Fruit fly (Drosophila melanogaster) whole organism, embryonic: ENCODE data around the gene CG14207.
A peak's percentile ranks its signal among the peaks of the same experiment; 100 is the strongest.

ENCODE experiments used
- BEAF-32 ChIP-seq: fragments of 200-800 bp; sonication (Bioruptor generic); optimal IDR thresholded peaks from 3 replicates; lab custom pipeline; 2017; ENCODE audit warnings: missing biosample characterization, missing genetic modification characterization, mild to moderate bottlenecking, moderate library complexity, missing genetic modification reagents
- Bdp1 ChIP-seq: fragments of 200-800 bp; sonication (Bioruptor generic); optimal IDR thresholded peaks from 3 replicates; lab custom pipeline; 2016; ENCODE audit warnings: missing biosample characterization, missing genetic modification characterization
- CG10321 ChIP-seq: fragments of 200-800 bp; sonication (Bioruptor generic); IDR thresholded peaks from 2 replicates; pipeline ENCODE4 v1.3.6; 2022; ENCODE audit warnings: missing biosample characterization, missing genetic modification characterization
- CG11504 ChIP-seq: fragments of 200-800 bp; sonication (Bioruptor generic); optimal IDR thresholded peaks from 3 replicates; lab custom pipeline; 2019; ENCODE audit warnings: missing biosample characterization, mild to moderate bottlenecking, missing genetic modification characterization, moderate library complexity
- CG12104 ChIP-seq: fragments of 200-800 bp; sonication (Bioruptor generic); optimal IDR thresholded peaks from 3 replicates; lab custom pipeline; 2016; ENCODE audit warnings: missing biosample characterization, missing genetic modification characterization
- CG12299 ChIP-seq: fragments of 200-800 bp; sonication (Bioruptor generic); optimal IDR thresholded peaks from 2 replicates; lab custom pipeline; 2018; ENCODE audit warnings: missing biosample characterization, mild to moderate bottlenecking, missing genetic modification characterization
- CG12942 ChIP-seq: fragments of 200-800 bp; sonication (Bioruptor generic); optimal IDR thresholded peaks from 3 replicates; lab custom pipeline; 2016; ENCODE audit warnings: missing biosample characterization, missing genetic modification characterization
- CG13424 ChIP-seq: fragments of 200-800 bp; sonication (Bioruptor generic); optimal IDR thresholded peaks from 2 replicates; lab custom pipeline; 2019; ENCODE audit warnings: missing biosample characterization, mild to moderate bottlenecking, missing genetic modification characterization, moderate library complexity
- CG14014 ChIP-seq: fragments of 200-800 bp; sonication (Bioruptor generic); IDR thresholded peaks from 2 replicates; pipeline ENCODE4 v1.3.6; 2022; ENCODE audit warnings: missing biosample characterization, missing genetic modification characterization
- CG14667 ChIP-seq: fragments of 200-800 bp; sonication (Bioruptor generic); IDR thresholded peaks from 2 replicates; pipeline ENCODE4 v1.3.6; 2022; ENCODE audit warnings: missing biosample characterization, missing genetic modification characterization
- CG2875 ChIP-seq: fragments of 200-800 bp; sonication (Bioruptor generic); optimal IDR thresholded peaks from 2 replicates; lab custom pipeline; 2017; ENCODE audit warnings: missing biosample characterization, mild to moderate bottlenecking, missing genetic modification characterization, missing genetic modification reagents
- CG2889 ChIP-seq: fragments of 200-800 bp; sonication (Bioruptor generic); IDR thresholded peaks from 3 replicates; pipeline ENCODE4 v1.3.6; 2022; ENCODE audit warnings: missing biosample characterization, missing genetic modification characterization
- CG3838 ChIP-seq: fragments of 200-800 bp; sonication (Bioruptor generic); optimal IDR thresholded peaks from 3 replicates; lab custom pipeline; 2016; ENCODE audit warnings: missing biosample characterization, missing genetic modification characterization
- CG43689 ChIP-seq: fragments of 200-800 bp; sonication (Bioruptor generic); IDR thresholded peaks from 2 replicates; pipeline ENCODE4 v1.3.6; 2022; ENCODE audit warnings: missing biosample characterization, missing genetic modification characterization
- CG4820 ChIP-seq: fragments of 200-800 bp; sonication (Bioruptor generic); optimal IDR thresholded peaks from 3 replicates; lab custom pipeline; 2016; ENCODE audit warnings: missing biosample characterization, missing genetic modification characterization
- CG6175 ChIP-seq: fragments of 200-800 bp; sonication (Bioruptor generic); IDR thresholded peaks from 3 replicates; pipeline ENCODE4 v1.3.6; 2022; ENCODE audit warnings: missing biosample characterization, missing genetic modification characterization
- CG6272 ChIP-seq: fragments of 200-800 bp; sonication (Bioruptor generic); IDR thresholded peaks from 2 replicates; pipeline ENCODE4 v1.3.6; 2022; ENCODE audit warnings: missing biosample characterization, missing genetic modification characterization
- CG6683 ChIP-seq: fragments of 200-800 bp; sonication (Bioruptor generic); optimal IDR thresholded peaks from 2 replicates; lab custom pipeline; 2017; ENCODE audit warnings: missing biosample characterization, mild to moderate bottlenecking, missing genetic modification characterization, missing genetic modification reagents
- CG8388 ChIP-seq: fragments of 200-800 bp; sonication (Bioruptor generic); optimal IDR thresholded peaks from 2 replicates; lab custom pipeline; 2019; ENCODE audit warnings: missing biosample characterization, mild to moderate bottlenecking, missing genetic modification characterization, moderate library complexity
- CG9932 ChIP-seq: fragments of 200-800 bp; sonication (Bioruptor generic); IDR thresholded peaks from 2 replicates; pipeline ENCODE4 v1.3.6; 2022; ENCODE audit warnings: missing biosample characterization, missing genetic modification characterization
- Dbx ChIP-seq: fragments of 200-800 bp; sonication (Bioruptor generic); IDR thresholded peaks from 3 replicates; pipeline ENCODE4 v1.3.6; 2022; ENCODE audit warnings: missing biosample characterization, missing genetic modification characterization
- Doc2 ChIP-seq: fragments of 200-800 bp; sonication (Bioruptor generic); IDR thresholded peaks from 2 replicates; pipeline ENCODE4 v1.3.6; 2022; ENCODE audit warnings: missing biosample characterization, missing genetic modification characterization
- HmgD ChIP-seq: fragments of 200-800 bp; sonication (Bioruptor generic); optimal IDR thresholded peaks from 3 replicates; lab custom pipeline; 2016; ENCODE audit warnings: missing biosample characterization, missing genetic modification characterization
- Hr3 ChIP-seq: fragments of 200-800 bp; sonication (Bioruptor generic); optimal IDR thresholded peaks from 3 replicates; lab custom pipeline; 2016; ENCODE audit warnings: missing biosample characterization, missing genetic modification characterization
- MBD-R2 ChIP-seq: fragments of 200-800 bp; sonication (Bioruptor generic); IDR thresholded peaks from 2 replicates; pipeline ENCODE4 v1.3.6; 2022; ENCODE audit warnings: missing biosample characterization, missing genetic modification characterization
- MESR4 ChIP-seq: fragments of 200-800 bp; sonication (Bioruptor generic); optimal IDR thresholded peaks from 2 replicates; lab custom pipeline; 2018; ENCODE audit warnings: missing biosample characterization, mild to moderate bottlenecking, missing genetic modification characterization, moderate library complexity
- Med ChIP-seq: fragments of 200-800 bp; sonication (Bioruptor generic); peaks from one replicate; lab custom pipeline; 2016; ENCODE audit warnings: missing biosample characterization, missing genetic modification characterization, mild to moderate bottlenecking, inconsistent platforms, moderate library complexity
- Meics ChIP-seq: fragments of 200-800 bp; sonication (Bioruptor generic); optimal IDR thresholded peaks from 2 replicates; lab custom pipeline; 2017; ENCODE audit warnings: missing biosample characterization, mild to moderate bottlenecking, missing genetic modification characterization
- Mes4 ChIP-seq: fragments of 200-800 bp; sonication (Bioruptor generic); optimal IDR thresholded peaks from 2 replicates; lab custom pipeline; 2016; ENCODE audit warnings: missing biosample characterization, missing genetic modification characterization
- Nf-YB ChIP-seq: fragments of 200-800 bp; sonication (Bioruptor generic); optimal IDR thresholded peaks from 3 replicates; lab custom pipeline; 2019; ENCODE audit warnings: missing biosample characterization, mild to moderate bottlenecking, missing genetic modification characterization, moderate library complexity
- PHDP ChIP-seq: fragments of 200-800 bp; sonication (Bioruptor generic); optimal IDR thresholded peaks from 3 replicates; lab custom pipeline; 2018; ENCODE audit warnings: missing biosample characterization, mild to moderate bottlenecking, missing genetic modification characterization, moderate library complexity
- Sry-β ChIP-seq: fragments of 200-800 bp; sonication (Bioruptor generic); optimal IDR thresholded peaks from 2 replicates; lab custom pipeline; 2018; ENCODE audit warnings: missing biosample characterization, mild to moderate bottlenecking, missing genetic modification characterization, moderate library complexity
- ash1 ChIP-seq: fragments of 200-800 bp; sonication (Bioruptor generic); optimal IDR thresholded peaks from 2 replicates; lab custom pipeline; 2018; ENCODE audit warnings: missing biosample characterization, mild to moderate bottlenecking, missing genetic modification characterization
- az2 ChIP-seq: fragments of 200-800 bp; sonication (Bioruptor generic); optimal IDR thresholded peaks from 3 replicates; lab custom pipeline; 2016; ENCODE audit warnings: missing biosample characterization, missing genetic modification characterization
- chn ChIP-seq: fragments of 200-800 bp; sonication (Bioruptor generic); optimal IDR thresholded peaks from 2 replicates; lab custom pipeline; 2016; ENCODE audit warnings: missing biosample characterization, missing genetic modification characterization
- ci ChIP-seq: fragments of 200-800 bp; sonication (Bioruptor generic); IDR thresholded peaks from 3 replicates; pipeline ENCODE4 v1.3.6; 2022; ENCODE audit warnings: missing biosample characterization, missing genetic modification characterization
- da ChIP-seq: fragments of 200-800 bp; sonication (Bioruptor generic); optimal IDR thresholded peaks from 2 replicates; lab custom pipeline; 2016; ENCODE audit warnings: missing biosample characterization, missing genetic modification characterization
- dmrt11E ChIP-seq: fragments of 200-800 bp; sonication (Bioruptor generic); optimal IDR thresholded peaks from 3 replicates; lab custom pipeline; 2018; ENCODE audit warnings: missing biosample characterization, mild to moderate bottlenecking, missing genetic modification characterization, moderate library complexity
- jigr1 ChIP-seq: fragments of 200-800 bp; sonication (Bioruptor generic); IDR thresholded peaks from 3 replicates; pipeline ENCODE4 v1.3.6; 2022; ENCODE audit warnings: missing biosample characterization, missing genetic modification characterization
- jing ChIP-seq: fragments of 200-800 bp; sonication (Bioruptor generic); optimal IDR thresholded peaks from 2 replicates; lab custom pipeline; 2018; ENCODE audit warnings: missing biosample characterization, mild to moderate bottlenecking, missing genetic modification characterization
- luna ChIP-seq: fragments of 200-800 bp; sonication (Bioruptor generic); optimal IDR thresholded peaks from 2 replicates; lab custom pipeline; 2016; ENCODE audit warnings: missing biosample characterization, missing genetic modification characterization
- nmo ChIP-seq: fragments of 200-800 bp; sonication (Bioruptor generic); optimal IDR thresholded peaks from 2 replicates; lab custom pipeline; 2018; ENCODE audit warnings: missing biosample characterization, mild to moderate bottlenecking, missing genetic modification characterization, moderate library complexity
- pan ChIP-seq, 4 experiments: fragments of >200 bp in 3 of 4; fragments of 200-800 bp in 1 of 4; sonication (Bioruptor generic) in 1 of 4; optimal IDR thresholded peaks in 3 of 4; IDR thresholded peaks in 1 of 4; 2 replicates each; pipeline versions ENCODE4 v1.3.6 to Lab custom; 2017 to 2022; ENCODE audit warnings: missing biosample characterization in 2 of 4, missing genetic modification characterization in 2 of 4, mixed read lengths in 1 of 4
- pita ChIP-seq: fragments of 200-800 bp; sonication (Bioruptor generic); optimal IDR thresholded peaks from 2 replicates; lab custom pipeline; 2017; ENCODE audit warnings: missing biosample characterization, mild to moderate bottlenecking, missing genetic modification characterization
- psq ChIP-seq: fragments of 200-800 bp; sonication (Bioruptor generic); optimal IDR thresholded peaks from 2 replicates; lab custom pipeline; 2017; ENCODE audit warnings: missing biosample characterization, missing genetic modification characterization
- pzg ChIP-seq: fragments of 200-800 bp; sonication (Bioruptor generic); optimal IDR thresholded peaks from 3 replicates; lab custom pipeline; 2018; ENCODE audit warnings: missing biosample characterization, mild to moderate bottlenecking, missing genetic modification characterization, moderate library complexity
- ranshi ChIP-seq: fragments of 200-800 bp; sonication (Bioruptor generic); IDR thresholded peaks from 2 replicates; pipeline ENCODE4 v1.3.6; 2022; ENCODE audit warnings: missing biosample characterization, missing genetic modification characterization
- sim ChIP-seq: fragments of 200-800 bp; sonication (Bioruptor generic); IDR thresholded peaks from 2 replicates; pipeline ENCODE4 v1.3.6; 2022; ENCODE audit warnings: missing biosample characterization, missing genetic modification characterization
- stc ChIP-seq: fragments of 200-800 bp; sonication (Bioruptor generic); IDR thresholded peaks from 2 replicates; pipeline ENCODE4 v1.3.6; 2022; ENCODE audit warnings: missing biosample characterization, missing genetic modification characterization
- stwl ChIP-seq: fragments of 200-800 bp; sonication (Bioruptor generic); optimal IDR thresholded peaks from 3 replicates; lab custom pipeline; 2018; ENCODE audit warnings: missing biosample characterization, mild to moderate bottlenecking, missing genetic modification characterization, moderate library complexity
- tap ChIP-seq: fragments of 200-800 bp; optimal IDR thresholded peaks from 3 replicates; lab custom pipeline; 2019; ENCODE audit warnings: missing biosample characterization, mild to moderate bottlenecking, missing genetic modification characterization, moderate library complexity
- wek ChIP-seq: fragments of 200-800 bp; sonication (Bioruptor generic); optimal IDR thresholded peaks from 3 replicates; lab custom pipeline; 2018; ENCODE audit warnings: missing biosample characterization, mild to moderate bottlenecking, missing genetic modification characterization, moderate library complexity

CG14207 gene

DNA sequence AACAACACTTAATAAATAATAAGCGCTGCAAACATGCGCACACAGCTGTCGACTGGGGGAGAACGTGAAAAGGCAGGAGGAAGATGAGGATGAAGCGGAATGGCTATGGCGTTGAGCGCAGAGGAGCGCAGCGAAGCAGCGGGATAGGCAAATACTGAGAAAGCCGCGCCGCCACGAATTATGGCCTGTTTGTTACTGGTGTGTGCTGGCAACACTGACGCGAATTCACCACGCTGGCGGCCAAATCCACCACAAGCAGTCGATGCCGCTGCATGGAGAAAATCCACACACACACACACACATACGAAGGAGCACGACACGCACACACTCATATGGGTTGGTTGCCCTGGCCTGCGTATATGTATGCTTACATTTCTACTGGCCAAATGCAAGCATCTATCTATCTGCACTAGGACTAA lies 32.0 kb downstream of the CG14207 start (continued):
- TF ChIP-seq CG4820, result no peak
- TF ChIP-seq Doc2, result no peak
- TF ChIP-seq HmgD (GFP tag; lab: Kevin White, UChicago), result peak; percentile 10
- TF ChIP-seq psq (GFP tag; lab: Kevin White, UChicago), result peak; percentile 69
- TF ChIP-seq CG43689 (GFP tag; lab: Robert Waterston, UW), result no peak
- no peak for TF ChIP-seq jing
- TF ChIP-seq luna (GFP tag; lab: Kevin White, UChicago), result no peak
- no peak for TF ChIP-seq CG14014
- TF ChIP-seq stwl (tag; lab: Kevin White, UChicago), result peak; percentile 7
- peak; percentile 11 for TF ChIP-seq Meics
- TF ChIP-seq MBD-R2 (GFP tag; lab: Robert Waterston, UW), result peak; percentile 17; the same call in 1 of the 2 replicates
- peak; percentile 17 for TF ChIP-seq pzg (GFP tag; lab: Kevin White, UChicago)
- TF ChIP-seq Sry-β, result no peak
- no peak for TF ChIP-seq CG12942
- TF ChIP-seq dmrt11E, result no peak
- no peak for TF ChIP-seq az2 (GFP tag; lab: Kevin White, UChicago)
- TF ChIP-seq CG11504 (tag; lab: Kevin White, UChicago), result no peak
- no peak for TF ChIP-seq tap
- no peak for TF ChIP-seq nmo (GFP tag; lab: Kevin White, UChicago)
- TF ChIP-seq CG6175 (GFP tag; lab: Robert Waterston, UW), result no peak
- no peak for TF ChIP-seq CG6272 (GFP tag; lab: Robert Waterston, UW)
- no peak for TF ChIP-seq CG3838 (GFP tag; lab: Kevin White, UChicago)
- TF ChIP-seq stc (GFP tag; lab: Robert Waterston, UW), result no peak
- TF ChIP-seq pita, result no peak
- TF ChIP-seq PHDP (tag; lab: Kevin White, UChicago), result no peak
- no peak for TF ChIP-seq ash1 (GFP tag; lab: Kevin White, UChicago)
- TF ChIP-seq CG6683 (GFP tag; lab: Kevin White, UChicago), result no peak
- no peak for TF ChIP-seq CG10321 (GFP tag; lab: Robert Waterston, UW)
- no peak for TF ChIP-seq CG12104
- TF ChIP-seq CG14667, result no peak
- peak; percentile 14; the same call in 1 of the 2 replicates for TF ChIP-seq CG9932 (GFP tag; lab: Robert Waterston, UW)
- no peak for TF ChIP-seq CG12299 (tag; lab: Kevin White, UChicago)
- no peak for TF ChIP-seq sim (GFP tag; lab: Robert Waterston, UW)
- no peak for TF ChIP-seq pan (optimal IDR thresholded peaks at IDR 0.05; lab: Kevin White, UChicago)
- TF ChIP-seq pan (GFP tag; optimal IDR thresholded peaks at IDR 0.05 in 1 of 2, IDR thresholded peaks at IDR 0.05 in 1 of 2), result no peak
- TF ChIP-seq Med (GFP tag; lab: Kevin White, UChicago), result peak; percentile 34
- TF ChIP-seq chn, result no peak
- no peak for TF ChIP-seq Hr3 (GFP tag; lab: Kevin White, UChicago)
- TF ChIP-seq CG13424 (tag; lab: Kevin White, UChicago), result no peak
- TF ChIP-seq ci (GFP tag; lab: Robert Waterston, UW), result peak; percentile 54; the same call in 2 of the 3 replicates
- TF ChIP-seq wek, result peak; percentile 10
- TF ChIP-seq Dbx, result no peak
- TF ChIP-seq Nf-YB (GFP tag; lab: Kevin White, UChicago), result no peak
- TF ChIP-seq jigr1 (GFP tag; lab: Robert Waterston, UW), result no peak
- no peak for TF ChIP-seq Mes4 (GFP tag; lab: Kevin White, UChicago)
- TF ChIP-seq CG2875 (GFP tag; lab: Kevin White, UChicago), result no peak
- TF ChIP-seq CG2889 (GFP tag; lab: Robert Waterston, UW), result no peak
- TF ChIP-seq Bdp1 (GFP tag; lab: Kevin White, UChicago), result no peak
- TF ChIP-seq CG8388 (GFP tag; lab: Kevin White, UChicago), result no peak
- no peak for TF ChIP-seq MESR4 (GFP tag; lab: Kevin White, UChicago)
- no peak for TF ChIP-seq BEAF-32 (GFP tag; lab: Kevin White, UChicago)
- no peak for TF ChIP-seq da
- TF ChIP-seq ranshi (GFP tag; lab: Robert Waterston, UW), result no peak
